Fruit fly (Drosophila melanogaster) whole organism, embryonic: ENCODE measurements around the gene kay.

Experiments used
- Adf1 ChIP-seq: fragments of 200-800 bp; sonication (Bioruptor generic); IDR thresholded peaks from 2 replicates; pipeline ENCODE4 v1.3.6; 2022; ENCODE audit warnings: missing biosample characterization, missing genetic modification characterization
- Aef1 ChIP-seq: fragments of 200-800 bp; sonication (Bioruptor generic); IDR thresholded peaks from 3 replicates; pipeline ENCODE4 v1.3.6; 2022; ENCODE audit warnings: missing biosample characterization, missing genetic modification characterization
- Awh ChIP-seq: fragments of 200-800 bp; sonication (Bioruptor generic); IDR thresholded peaks from 2 replicates; pipeline ENCODE4, ENCODE4 v1.3.6; 2022; ENCODE audit warnings: missing biosample characterization, missing genetic modification characterization
- CG10267 ChIP-seq: fragments of 200-800 bp; sonication (Bioruptor generic); optimal IDR thresholded peaks from 2 replicates; lab custom pipeline; 2018; ENCODE audit warnings: missing biosample characterization, mild to moderate bottlenecking, missing genetic modification characterization, moderate library complexity
- CG10274 ChIP-seq: fragments of 200-800 bp; sonication (Bioruptor generic); optimal IDR thresholded peaks from 3 replicates; lab custom pipeline; 2017; ENCODE audit warnings: missing biosample characterization, mild to moderate bottlenecking, missing genetic modification characterization
- CG10565 ChIP-seq: fragments of 200-800 bp; sonication (Bioruptor generic); optimal IDR thresholded peaks from 3 replicates; lab custom pipeline; 2016; ENCODE audit warnings: missing biosample characterization, mild to moderate bottlenecking, missing genetic modification characterization
- CG10979 ChIP-seq: fragments of 200-800 bp; sonication (Bioruptor generic); optimal IDR thresholded peaks from 2 replicates; lab custom pipeline; 2018; ENCODE audit warnings: missing biosample characterization, mild to moderate bottlenecking, missing genetic modification characterization, moderate library complexity
- CG11456 ChIP-seq: fragments of 200-800 bp; sonication (Bioruptor generic); IDR thresholded peaks from 3 replicates; pipeline ENCODE4 v1.3.6; 2022; ENCODE audit warnings: missing biosample characterization, missing genetic modification characterization
- CG12104 ChIP-seq: fragments of 200-800 bp; sonication (Bioruptor generic); optimal IDR thresholded peaks from 3 replicates; lab custom pipeline; 2016; ENCODE audit warnings: missing biosample characterization, missing genetic modification characterization
- CG15269 ChIP-seq: fragments of 200-800 bp; sonication (Bioruptor generic); optimal IDR thresholded peaks from 2 replicates; lab custom pipeline; 2018; ENCODE audit warnings: missing biosample characterization, mild to moderate bottlenecking, missing genetic modification characterization, moderate library complexity
- CG16813 ChIP-seq: fragments of 200-800 bp; sonication (Bioruptor generic); IDR thresholded peaks from 3 replicates; pipeline ENCODE4 v1.3.6; 2022; ENCODE audit warnings: missing biosample characterization, missing genetic modification characterization; ENCODE audit not compliant: partially characterized antibody
- CG17328 ChIP-seq: fragments of 200-800 bp; sonication (Bioruptor generic); IDR thresholded peaks from 2 replicates; pipeline ENCODE4 v1.3.6; 2022; ENCODE audit warnings: missing biosample characterization, missing genetic modification characterization
- CG17829 ChIP-seq: fragments of 200-800 bp; optimal IDR thresholded peaks from 2 replicates; lab custom pipeline; 2019; ENCODE audit warnings: missing biosample characterization, mild to moderate bottlenecking, missing genetic modification characterization, moderate library complexity
- CG2889 ChIP-seq: fragments of 200-800 bp; sonication (Bioruptor generic); IDR thresholded peaks from 3 replicates; pipeline ENCODE4 v1.3.6; 2022; ENCODE audit warnings: missing biosample characterization, missing genetic modification characterization
- CG32767 ChIP-seq: fragments of 200-800 bp; sonication (Bioruptor generic); IDR thresholded peaks from 2 replicates; pipeline ENCODE4 v1.3.6; 2022; ENCODE audit warnings: missing biosample characterization, missing genetic modification characterization
- CG32772 ChIP-seq: fragments of 200-800 bp; sonication (Bioruptor generic); IDR thresholded peaks from 2 replicates; pipeline ENCODE4 v1.3.6; 2022; ENCODE audit warnings: missing biosample characterization, missing genetic modification characterization
- CG4328 ChIP-seq: fragments of 200-800 bp; sonication (Bioruptor generic); optimal IDR thresholded peaks from 3 replicates; lab custom pipeline; 2017; ENCODE audit warnings: missing biosample characterization, missing genetic modification reagents, missing genetic modification characterization
- CG5245 ChIP-seq: fragments of 200-800 bp; sonication (Bioruptor generic); optimal IDR thresholded peaks from 3 replicates; lab custom pipeline; 2016; ENCODE audit warnings: missing biosample characterization, missing genetic modification characterization
- CG6683 ChIP-seq: fragments of 200-800 bp; sonication (Bioruptor generic); optimal IDR thresholded peaks from 2 replicates; lab custom pipeline; 2017; ENCODE audit warnings: missing biosample characterization, mild to moderate bottlenecking, missing genetic modification characterization, missing genetic modification reagents
- CG6813 ChIP-seq: fragments of 200-800 bp; sonication (Bioruptor generic); optimal IDR thresholded peaks from 2 replicates; lab custom pipeline; 2017; ENCODE audit warnings: missing biosample characterization, missing genetic modification characterization, mild to moderate bottlenecking, moderate library complexity, missing genetic modification reagents
- CG8281 ChIP-seq: fragments of 200-800 bp; sonication (Bioruptor generic); optimal IDR thresholded peaks from 2 replicates; lab custom pipeline; 2018; ENCODE audit warnings: missing biosample characterization, mild to moderate bottlenecking, missing genetic modification characterization, moderate library complexity
- CG9797 ChIP-seq: fragments of 200-800 bp; sonication (Bioruptor generic); optimal IDR thresholded peaks from 3 replicates; lab custom pipeline; 2018; ENCODE audit warnings: missing biosample characterization, mild to moderate bottlenecking, missing genetic modification characterization
- CHES-1-like ChIP-seq: fragments of 200-800 bp; sonication (Bioruptor generic); optimal IDR thresholded peaks from 2 replicates; lab custom pipeline; 2016; ENCODE audit warnings: missing biosample characterization, missing genetic modification characterization
- Dfd ChIP-seq, 2 experiments: fragments of >200 bp; optimal IDR thresholded peaks; 2 replicates each; lab custom pipeline; 2017; ENCODE audit warnings: missing biosample characterization in 2 of 2, missing genetic modification characterization in 2 of 2
- Dip2 ChIP-seq: fragments of 200-800 bp; sonication (Bioruptor generic); IDR thresholded peaks from 2 replicates; pipeline ENCODE4 v1.3.6; 2022; ENCODE audit warnings: missing biosample characterization, missing genetic modification characterization
- Dp ChIP-seq: fragments of 200-800 bp; sonication (Bioruptor generic); optimal IDR thresholded peaks from 2 replicates; lab custom pipeline; 2018; ENCODE audit warnings: missing biosample characterization, mild to moderate bottlenecking, missing genetic modification characterization, moderate library complexity
- Ets65A ChIP-seq: fragments of 200-800 bp; sonication (Bioruptor generic); peaks from one replicate; lab custom pipeline; 2016; ENCODE audit warnings: missing biosample characterization, missing genetic modification characterization
- Hey ChIP-seq: fragments of 200-800 bp; sonication (Bioruptor generic); optimal IDR thresholded peaks from 3 replicates; lab custom pipeline; 2018; ENCODE audit warnings: missing biosample characterization, mild to moderate bottlenecking, missing genetic modification characterization
- HmgZ ChIP-seq: fragments of 200-800 bp; sonication (Bioruptor generic); optimal IDR thresholded peaks from 2 replicates; lab custom pipeline; 2018; ENCODE audit warnings: missing biosample characterization, mild to moderate bottlenecking, missing genetic modification characterization
- Hsf ChIP-seq: fragments of 200-800 bp; sonication (Bioruptor generic); optimal IDR thresholded peaks from 3 replicates; lab custom pipeline; 2016; ENCODE audit warnings: missing biosample characterization, missing genetic modification characterization
- MESR4 ChIP-seq: fragments of 200-800 bp; sonication (Bioruptor generic); optimal IDR thresholded peaks from 2 replicates; lab custom pipeline; 2018; ENCODE audit warnings: missing biosample characterization, mild to moderate bottlenecking, missing genetic modification characterization, moderate library complexity
- NC2β ChIP-seq: fragments of 200-800 bp; sonication (Bioruptor generic); optimal IDR thresholded peaks from 2 replicates; lab custom pipeline; 2016; ENCODE audit warnings: missing biosample characterization, missing genetic modification characterization
- Rfx ChIP-seq: fragments of 200-800 bp; sonication (Bioruptor generic); IDR thresholded peaks from 2 replicates; pipeline ENCODE4 v1.3.6; 2022; ENCODE audit warnings: missing biosample characterization, missing genetic modification characterization
- Stat92E ChIP-seq, 3 experiments: fragments of >200 bp in 2 of 3; fragments of 200-800 bp in 1 of 3; sonication (Bioruptor generic) in 1 of 3; optimal IDR thresholded peaks; 2 replicates each; lab custom pipeline; 2017 to 2019; ENCODE audit warnings: missing biosample characterization in 3 of 3, missing genetic modification characterization in 3 of 3, mild to moderate bottlenecking in 1 of 3, moderate library complexity in 1 of 3
- YL-1 ChIP-seq: fragments of 200-800 bp; sonication (Bioruptor generic); optimal IDR thresholded peaks from 3 replicates; lab custom pipeline; 2017; ENCODE audit warnings: missing biosample characterization, mild to moderate bottlenecking, missing genetic modification characterization
- amos ChIP-seq: fragments of 200-800 bp; sonication (Bioruptor generic); IDR thresholded peaks from 2 replicates; pipeline ENCODE4 v1.3.6; 2022; ENCODE audit warnings: missing biosample characterization, missing genetic modification characterization; ENCODE audit not compliant: partially characterized antibody
- ase ChIP-seq: fragments of 200-800 bp; sonication (Bioruptor generic); IDR thresholded peaks from 3 replicates; pipeline ENCODE4 v1.3.6; 2022; ENCODE audit warnings: missing biosample characterization, missing genetic modification characterization
- ash1 ChIP-seq: fragments of 200-800 bp; sonication (Bioruptor generic); optimal IDR thresholded peaks from 2 replicates; lab custom pipeline; 2018; ENCODE audit warnings: missing biosample characterization, mild to moderate bottlenecking, missing genetic modification characterization
- bsh ChIP-seq, 2 experiments: fragments of 200-800 bp; sonication (Bioruptor generic); optimal IDR thresholded peaks; 2 replicates each; lab custom pipeline; 2017 to 2018; ENCODE audit warnings: mild to moderate bottlenecking in 2 of 2, missing biosample characterization in 2 of 2, missing genetic modification characterization in 2 of 2, moderate library complexity in 1 of 2
- cad ChIP-seq: fragments of >200 bp; optimal IDR thresholded peaks from 2 replicates; lab custom pipeline; 2017; ENCODE audit warnings: missing biosample characterization, missing genetic modification characterization
- chm ChIP-seq: fragments of 200-800 bp; sonication (Bioruptor generic); IDR thresholded peaks from 2 replicates; pipeline ENCODE4 v1.3.6; 2022; ENCODE audit warnings: missing biosample characterization, missing genetic modification characterization
- dpn ChIP-seq, 2 experiments: fragments of 200-800 bp; sonication (Bioruptor generic); optimal IDR thresholded peaks; 3 replicates each; lab custom pipeline; 2016; ENCODE audit warnings: missing biosample characterization in 2 of 2, missing genetic modification characterization in 2 of 2
- eve ChIP-seq, 2 experiments: fragments of >200 bp; optimal IDR thresholded peaks; 2 replicates each; lab custom pipeline; 2017; ENCODE audit warnings: missing biosample characterization in 2 of 2, missing genetic modification characterization in 2 of 2
- fru ChIP-seq: fragments of >200 bp; optimal IDR thresholded peaks from 2 replicates; lab custom pipeline; 2017
- mld ChIP-seq: fragments of 200-800 bp; sonication (Bioruptor generic); IDR thresholded peaks from 3 replicates; pipeline ENCODE4 v1.3.6; 2022; ENCODE audit warnings: missing biosample characterization, missing genetic modification characterization; ENCODE audit not compliant: partially characterized antibody
- pan ChIP-seq, 4 experiments: fragments of >200 bp in 3 of 4; fragments of 200-800 bp in 1 of 4; sonication (Bioruptor generic) in 1 of 4; optimal IDR thresholded peaks in 3 of 4; IDR thresholded peaks in 1 of 4; 2 replicates each; pipeline versions ENCODE4 v1.3.6 to Lab custom; 2017 to 2022; ENCODE audit warnings: missing biosample characterization in 2 of 4, missing genetic modification characterization in 2 of 4, mixed read lengths in 1 of 4
- pum ChIP-seq: fragments of 200-800 bp; sonication (Bioruptor generic); optimal IDR thresholded peaks from 2 replicates; lab custom pipeline; 2016; ENCODE audit warnings: missing biosample characterization, missing genetic modification characterization
- sc ChIP-seq, 3 experiments: fragments of >200 bp in 2 of 3; fragments of 200-800 bp in 1 of 3; sonication (Bioruptor generic) in 1 of 3; optimal IDR thresholded peaks; 2 replicates in 2 of 3; 3 replicates in 1 of 3; lab custom pipeline; 2017; ENCODE audit warnings: mild to moderate bottlenecking in 1 of 3, missing biosample characterization in 1 of 3, missing genetic modification characterization in 1 of 3, missing genetic modification reagents in 1 of 3
- sima ChIP-seq: fragments of 200-800 bp; sonication (Bioruptor generic); optimal IDR thresholded peaks from 2 replicates; lab custom pipeline; 2016; ENCODE audit warnings: missing biosample characterization, missing genetic modification characterization
- sob ChIP-seq: fragments of 200-800 bp; sonication (Bioruptor generic); IDR thresholded peaks from 2 replicates; pipeline ENCODE4 v1.3.6; 2022; ENCODE audit warnings: missing biosample characterization, missing genetic modification characterization
- tio ChIP-seq: fragments of 200-800 bp; sonication (Bioruptor generic); optimal IDR thresholded peaks from 2 replicates; lab custom pipeline; 2017; ENCODE audit warnings: missing biosample characterization, missing genetic modification characterization, inconsistent platforms

kay gene

dm6 chr3R:29816266-29816665 is 50.5 kb downstream of the kay start, which contains the start of gene Vps16B (continued):
- TF ChIP-seq ase (GFP tag; lab: Robert Waterston, UW) (no peak), Adf1 (no peak), ash1 (no peak), MESR4 (GFP tag; lab: Kevin White, UChicago) (peak; percentile 48), Stat92E (GFP tag; optimal IDR thresholded peaks at IDR 0.05; lab: Kevin White, UChicago) (no peak), CG6683 (GFP tag; lab: Kevin White, UChicago) (no peak), Dip2 (no peak), CG10565 (GFP tag; lab: Kevin White, UChicago) (no peak), CG8281 (no peak), CG2889 (GFP tag; lab: Robert Waterston, UW) (no peak), CG12104 (GFP tag; lab: Kevin White, UChicago) (no peak), sc (optimal IDR thresholded peaks at IDR 0.05; lab: Kevin White, UChicago) (no peak), sc (GFP tag; optimal IDR thresholded peaks at IDR 0.05; lab: Kevin White, UChicago) (no peak), CG16813 (GFP tag; lab: Robert Waterston, UW) (0 out of 3 replicates have a peak, but pooled peaks have one; percentile 29), CG9797 (GFP tag; lab: Kevin White, UChicago) (peak; percentile 58), Aef1 (GFP tag; lab: Robert Waterston, UW) (no peak), pum (GFP tag; lab: Kevin White, UChicago) (no peak), eve (GFP tag; optimal IDR thresholded peaks at IDR 0.05; lab: Kevin White, UChicago) (no peak), CG15269 (tag; lab: Kevin White, UChicago) (no peak), HmgZ (tag; lab: Kevin White, UChicago) (no peak), pan (optimal IDR thresholded peaks at IDR 0.05; lab: Kevin White, UChicago) (no peak), pan (GFP tag; optimal IDR thresholded peaks at IDR 0.05 in 1 of 2, IDR thresholded peaks at IDR 0.05 in 1 of 2) (no peak), chm (GFP tag; lab: Robert Waterston, UW) (no peak), dpn (GFP tag; optimal IDR thresholded peaks at IDR 0.05; lab: Kevin White, UChicago) (no peak), Hey (no peak), Dfd (GFP tag; optimal IDR thresholded peaks at IDR 0.05; lab: Kevin White, UChicago) (no peak), CG32772 (no peak), Rfx (GFP tag; lab: Robert Waterston, UW) (no peak), bsh (GFP tag; optimal IDR thresholded peaks at IDR 0.05; lab: Kevin White, UChicago) (no peak), CG10979 (tag; lab: Kevin White, UChicago) (no peak), sima (no peak), fru (lab: Kevin White, UChicago) (no peak), CG17328 (GFP tag; lab: Robert Waterston, UW) (no peak), CG32767 (GFP tag; lab: Robert Waterston, UW) (no peak), Ets65A (GFP tag; lab: Kevin White, UChicago) (no peak), Awh (no peak), cad (GFP tag; lab: Kevin White, UChicago) (no peak), CG5245 (GFP tag; lab: Kevin White, UChicago) (no peak), Dp (peak; percentile 64), YL-1 (GFP tag; lab: Kevin White, UChicago) (no peak), CG10274 (GFP tag; lab: Kevin White, UChicago) (no peak), amos (GFP tag; lab: Robert Waterston, UW) (no peak), CG4328 (no peak), CG10267 (tag; lab: Kevin White, UChicago) (no peak), sob (GFP tag; lab: Robert Waterston, UW) (no peak), CG11456 (GFP tag; lab: Robert Waterston, UW) (no peak), NC2β (GFP tag; lab: Kevin White, UChicago) (no peak), mld (GFP tag; lab: Robert Waterston, UW) (no peak), CG6813 (GFP tag; lab: Kevin White, UChicago) (no peak), CG17829 (tag; lab: Kevin White, UChicago) (no peak), Hsf (GFP tag; lab: Kevin White, UChicago) (no peak), tio (GFP tag; lab: Kevin White, UChicago) (no peak), CHES-1-like (GFP tag; lab: Kevin White, UChicago) (no peak)
